Fruit fly (Drosophila melanogaster) whole organism, embryonic: ENCODE results near the gene salr.
A peak's percentile ranks its signal among the peaks of the same experiment; 100 is the strongest.

Source experiments
- Abd-B ChIP-seq: fragments of 200-800 bp; sonication (Bioruptor generic); optimal IDR thresholded peaks from 2 replicates; lab custom pipeline; 2018; ENCODE audit warnings: missing biosample characterization, mild to moderate bottlenecking, missing genetic modification characterization, moderate library complexity
- Ada2b ChIP-seq: fragments of 200-800 bp; sonication (Bioruptor generic); IDR thresholded peaks from 2 replicates; pipeline ENCODE4 v1.3.6; 2022; ENCODE audit warnings: missing biosample characterization, missing genetic modification characterization
- CG10274 ChIP-seq: fragments of 200-800 bp; sonication (Bioruptor generic); optimal IDR thresholded peaks from 3 replicates; lab custom pipeline; 2017; ENCODE audit warnings: missing biosample characterization, mild to moderate bottlenecking, missing genetic modification characterization
- CG10462 ChIP-seq: fragments of 200-800 bp; sonication (Bioruptor generic); optimal IDR thresholded peaks from 2 replicates; lab custom pipeline; 2016; ENCODE audit warnings: missing biosample characterization, missing genetic modification characterization
- CG12219 ChIP-seq: fragments of 200-800 bp; sonication (Bioruptor generic); optimal IDR thresholded peaks from 3 replicates; lab custom pipeline; 2018; ENCODE audit warnings: missing biosample characterization, mild to moderate bottlenecking, missing genetic modification characterization
- CG1233 ChIP-seq: fragments of 200-800 bp; sonication (Bioruptor generic); optimal IDR thresholded peaks from 4 replicates; lab custom pipeline; 2018; ENCODE audit warnings: missing biosample characterization, mild to moderate bottlenecking, missing genetic modification characterization
- CG16813 ChIP-seq: fragments of 200-800 bp; sonication (Bioruptor generic); IDR thresholded peaks from 3 replicates; pipeline ENCODE4 v1.3.6; 2022; ENCODE audit warnings: missing biosample characterization, missing genetic modification characterization; ENCODE audit not compliant: partially characterized antibody
- CG16863 ChIP-seq: fragments of 200-800 bp; sonication (Bioruptor generic); optimal IDR thresholded peaks from 3 replicates; lab custom pipeline; 2016; ENCODE audit warnings: missing biosample characterization, missing genetic modification characterization
- CG17912 ChIP-seq: fragments of 200-800 bp; sonication (Bioruptor generic); optimal IDR thresholded peaks from 2 replicates; lab custom pipeline; 2018; ENCODE audit warnings: missing biosample characterization, mild to moderate bottlenecking, missing genetic modification characterization
- CG18476 ChIP-seq: fragments of 200-800 bp; sonication (Bioruptor generic); optimal IDR thresholded peaks from 2 replicates; lab custom pipeline; 2016; ENCODE audit warnings: missing biosample characterization, mild to moderate bottlenecking, missing genetic modification characterization
- CG32532 ChIP-seq: fragments of 200-800 bp; sonication (Bioruptor generic); IDR thresholded peaks from 2 replicates; pipeline ENCODE4 v1.3.6; 2022; ENCODE audit warnings: missing biosample characterization, missing genetic modification characterization
- CG34422 ChIP-seq: fragments of 200-800 bp; sonication (Bioruptor generic); IDR thresholded peaks from 3 replicates; pipeline ENCODE4 v1.3.6; 2022; ENCODE audit warnings: missing biosample characterization, missing genetic modification characterization
- CG4404 ChIP-seq: fragments of 200-800 bp; sonication (Bioruptor generic); IDR thresholded peaks from 2 replicates; pipeline ENCODE4 v1.3.6; 2022; ENCODE audit warnings: missing biosample characterization, missing genetic modification characterization
- CG6175 ChIP-seq: fragments of 200-800 bp; sonication (Bioruptor generic); IDR thresholded peaks from 3 replicates; pipeline ENCODE4 v1.3.6; 2022; ENCODE audit warnings: missing biosample characterization, missing genetic modification characterization
- CG6813 ChIP-seq: fragments of 200-800 bp; sonication (Bioruptor generic); optimal IDR thresholded peaks from 2 replicates; lab custom pipeline; 2017; ENCODE audit warnings: missing biosample characterization, missing genetic modification characterization, mild to moderate bottlenecking, moderate library complexity, missing genetic modification reagents
- CG7963 ChIP-seq: fragments of 200-800 bp; sonication (Bioruptor generic); IDR thresholded peaks from 3 replicates; pipeline ENCODE4 v1.3.6; 2022; ENCODE audit warnings: missing biosample characterization, missing genetic modification characterization; ENCODE audit not compliant: partially characterized antibody
- CG8290 ChIP-seq, 3 experiments: fragments of 200-800 bp; sonication (Bioruptor generic); optimal IDR thresholded peaks; 2 replicates each; lab custom pipeline; 2016 to 2019; ENCODE audit warnings: missing biosample characterization in 3 of 3, missing genetic modification characterization in 3 of 3, mild to moderate bottlenecking in 2 of 3, moderate library complexity in 1 of 3
- CG8765 ChIP-seq: fragments of 200-800 bp; sonication (Bioruptor generic); IDR thresholded peaks from 2 replicates; pipeline ENCODE4 v1.3.6; 2022; ENCODE audit warnings: missing biosample characterization, missing genetic modification characterization
- CG9797 ChIP-seq: fragments of 200-800 bp; sonication (Bioruptor generic); optimal IDR thresholded peaks from 3 replicates; lab custom pipeline; 2018; ENCODE audit warnings: missing biosample characterization, mild to moderate bottlenecking, missing genetic modification characterization
- CG9932 ChIP-seq: fragments of 200-800 bp; sonication (Bioruptor generic); IDR thresholded peaks from 2 replicates; pipeline ENCODE4 v1.3.6; 2022; ENCODE audit warnings: missing biosample characterization, missing genetic modification characterization
- Dbx ChIP-seq: fragments of 200-800 bp; sonication (Bioruptor generic); IDR thresholded peaks from 3 replicates; pipeline ENCODE4 v1.3.6; 2022; ENCODE audit warnings: missing biosample characterization, missing genetic modification characterization
- E2f2 ChIP-seq: fragments of 200-800 bp; sonication (Bioruptor generic); IDR thresholded peaks from 2 replicates; pipeline ENCODE4 v1.3.6; 2022; ENCODE audit warnings: missing biosample characterization, missing genetic modification characterization
- Ets97D ChIP-seq: fragments of 200-800 bp; sonication (Bioruptor generic); optimal IDR thresholded peaks from 3 replicates; lab custom pipeline; 2016; ENCODE audit warnings: missing biosample characterization, missing genetic modification characterization
- Gsc ChIP-seq: fragments of 200-800 bp; sonication (Bioruptor generic); IDR thresholded peaks from 2 replicates; pipeline ENCODE4 v1.3.6; 2022; ENCODE audit warnings: missing biosample characterization, missing genetic modification characterization
- HHEX ChIP-seq: fragments of 200-800 bp; sonication (Bioruptor generic); optimal IDR thresholded peaks from 3 replicates; lab custom pipeline; 2017; ENCODE audit warnings: missing biosample characterization, mild to moderate bottlenecking, missing genetic modification characterization, missing genetic modification reagents
- HLH4C ChIP-seq: fragments of 200-800 bp; sonication (Bioruptor generic); IDR thresholded peaks from 3 replicates; pipeline ENCODE4 v1.3.6; 2022; ENCODE audit warnings: missing biosample characterization, missing genetic modification characterization; ENCODE audit not compliant: partially characterized antibody
- Hr39 ChIP-seq: fragments of >200 bp; optimal IDR thresholded peaks from 2 replicates; lab custom pipeline; 2017
- Lpt ChIP-seq: fragments of >200 bp; optimal IDR thresholded peaks from 2 replicates; lab custom pipeline; 2018; ENCODE audit warnings: missing biosample characterization, missing genetic modification characterization
- MTF-1 ChIP-seq: fragments of 200-800 bp; sonication (Bioruptor generic); optimal IDR thresholded peaks from 2 replicates; lab custom pipeline; 2018; ENCODE audit warnings: missing biosample characterization, mild to moderate bottlenecking, missing genetic modification characterization, borderline replicate concordance
- Mad ChIP-seq: fragments of 200-800 bp; sonication (Bioruptor generic); optimal IDR thresholded peaks from 2 replicates; lab custom pipeline; 2016; ENCODE audit warnings: missing biosample characterization, missing genetic modification characterization
- Med ChIP-seq: fragments of 200-800 bp; sonication (Bioruptor generic); peaks from one replicate; lab custom pipeline; 2016; ENCODE audit warnings: missing biosample characterization, missing genetic modification characterization, mild to moderate bottlenecking, inconsistent platforms, moderate library complexity
- Nf-YA ChIP-seq: fragments of 200-800 bp; sonication (Bioruptor generic); IDR thresholded peaks from 2 replicates; pipeline ENCODE4 v1.3.6; 2022; ENCODE audit warnings: missing biosample characterization, missing genetic modification characterization
- Nf-YB ChIP-seq: fragments of 200-800 bp; sonication (Bioruptor generic); optimal IDR thresholded peaks from 3 replicates; lab custom pipeline; 2019; ENCODE audit warnings: missing biosample characterization, mild to moderate bottlenecking, missing genetic modification characterization, moderate library complexity
- Poxn ChIP-seq: fragments of 200-800 bp; sonication (Bioruptor generic); IDR thresholded peaks from 2 replicates; pipeline ENCODE4 v1.3.6; 2022; ENCODE audit warnings: missing biosample characterization, missing genetic modification characterization
- Rx ChIP-seq: fragments of 200-800 bp; sonication (Bioruptor generic); IDR thresholded peaks from 2 replicates; pipeline ENCODE4 v1.3.6; 2022; ENCODE audit warnings: missing biosample characterization, missing genetic modification characterization
- Sin3A ChIP-seq: fragments of >200 bp; optimal IDR thresholded peaks from 2 replicates; lab custom pipeline; 2018
- Vsx1 ChIP-seq: fragments of 200-800 bp; sonication (Bioruptor generic); optimal IDR thresholded peaks from 2 replicates; lab custom pipeline; 2017; ENCODE audit warnings: missing biosample characterization, mild to moderate bottlenecking, missing genetic modification characterization, missing genetic modification reagents
- bab2 ChIP-seq: fragments of 200-800 bp; sonication (Bioruptor generic); optimal IDR thresholded peaks from 2 replicates; lab custom pipeline; 2016; ENCODE audit warnings: missing biosample characterization, missing genetic modification characterization
- caup ChIP-seq: fragments of 200-800 bp; sonication (Bioruptor generic); optimal IDR thresholded peaks from 3 replicates; lab custom pipeline; 2017; ENCODE audit warnings: missing biosample characterization, mild to moderate bottlenecking, missing genetic modification characterization, moderate library complexity; ENCODE audit not compliant: severe bottlenecking
- da ChIP-seq: fragments of 200-800 bp; sonication (Bioruptor generic); optimal IDR thresholded peaks from 2 replicates; lab custom pipeline; 2016; ENCODE audit warnings: missing biosample characterization, missing genetic modification characterization
- dimm ChIP-seq: fragments of 200-800 bp; sonication (Bioruptor generic); IDR thresholded peaks from 2 replicates; pipeline ENCODE4 v1.3.6; 2022; ENCODE audit warnings: missing biosample characterization, missing genetic modification characterization
- disco-r ChIP-seq: fragments of 200-800 bp; sonication (Bioruptor generic); optimal IDR thresholded peaks from 2 replicates; lab custom pipeline; 2016; ENCODE audit warnings: missing biosample characterization, missing genetic modification characterization
- en ChIP-seq: fragments of 200-800 bp; sonication (Bioruptor generic); optimal IDR thresholded peaks from 2 replicates; lab custom pipeline; 2016; ENCODE audit warnings: missing biosample characterization, missing genetic modification characterization
- p53 ChIP-seq: fragments of 200-800 bp; sonication (Bioruptor generic); optimal IDR thresholded peaks from 2 replicates; lab custom pipeline; 2016; ENCODE audit warnings: missing biosample characterization, missing genetic modification characterization
- run ChIP-seq: fragments of 200-800 bp; sonication (Bioruptor generic); optimal IDR thresholded peaks from 3 replicates; lab custom pipeline; 2018; ENCODE audit warnings: missing biosample characterization, mild to moderate bottlenecking, missing genetic modification characterization
- sc ChIP-seq, 3 experiments: fragments of >200 bp in 2 of 3; fragments of 200-800 bp in 1 of 3; sonication (Bioruptor generic) in 1 of 3; optimal IDR thresholded peaks; 2 replicates in 2 of 3; 3 replicates in 1 of 3; lab custom pipeline; 2017; ENCODE audit warnings: mild to moderate bottlenecking in 1 of 3, missing biosample characterization in 1 of 3, missing genetic modification characterization in 1 of 3, missing genetic modification reagents in 1 of 3
- sd ChIP-seq: fragments of 200-800 bp; sonication (Bioruptor generic); optimal IDR thresholded peaks from 3 replicates; lab custom pipeline; 2018; ENCODE audit warnings: missing biosample characterization, mild to moderate bottlenecking, missing genetic modification characterization, moderate library complexity
- sens ChIP-seq: fragments of 200-800 bp; sonication (Bioruptor generic); peaks from one replicate; lab custom pipeline; 2016; ENCODE audit warnings: missing biosample characterization, missing genetic modification characterization
- slp2 ChIP-seq: fragments of 200-800 bp; sonication (Bioruptor generic); optimal IDR thresholded peaks from 2 replicates; lab custom pipeline; 2016; ENCODE audit warnings: missing biosample characterization, missing genetic modification characterization
- stc ChIP-seq: fragments of 200-800 bp; sonication (Bioruptor generic); IDR thresholded peaks from 2 replicates; pipeline ENCODE4 v1.3.6; 2022; ENCODE audit warnings: missing biosample characterization, missing genetic modification characterization
- twi ChIP-seq: fragments of 200-800 bp; optimal IDR thresholded peaks from 2 replicates; lab custom pipeline; 2019; ENCODE audit warnings: missing biosample characterization, mild to moderate bottlenecking, missing genetic modification characterization, moderate library complexity
- wor ChIP-seq: fragments of 200-800 bp; sonication (Bioruptor generic); IDR thresholded peaks from 2 replicates; pipeline ENCODE4 v1.3.6; 2022; ENCODE audit warnings: missing biosample characterization, missing genetic modification characterization

salr gene

dm6 chr2L:11326373-11326772 lies 32.3 kb upstream of the salr start (continued):
- TF ChIP-seq CG9932 (no peak), Nf-YA (GFP tag; lab: Robert Waterston, UW) (no peak), E2f2 (no peak), slp2 (GFP tag; lab: Kevin White, UChicago) (no peak), sd (tag; lab: Kevin White, UChicago) (no peak), Hr39 (lab: Kevin White, UChicago) (no peak), CG7963 (GFP tag; lab: Robert Waterston, UW) (no peak), disco-r (GFP tag; lab: Kevin White, UChicago) (no peak), CG6175 (no peak), CG9797 (no peak), HLH4C (GFP tag; lab: Robert Waterston, UW) (no peak), sc (optimal IDR thresholded peaks at IDR 0.05; lab: Kevin White, UChicago) (no peak), sc (GFP tag; optimal IDR thresholded peaks at IDR 0.05; lab: Kevin White, UChicago) (no peak), Dbx (GFP tag; lab: Robert Waterston, UW) (no peak), Ets97D (GFP tag; lab: Kevin White, UChicago) (no peak), da (GFP tag; lab: Kevin White, UChicago) (no peak), run (tag; lab: Kevin White, UChicago) (no peak), wor (no peak), Nf-YB (GFP tag; lab: Kevin White, UChicago) (no peak), Lpt (GFP tag; lab: Kevin White, UChicago) (no peak), Med (GFP tag; lab: Kevin White, UChicago) (peak; percentile 24), CG8290 (GFP tag; optimal IDR thresholded peaks at IDR 0.05; lab: Kevin White, UChicago) (no peak), CG8290 (tag; optimal IDR thresholded peaks at IDR 0.05; lab: Kevin White, UChicago) (no peak), Sin3A (no peak), Rx (GFP tag; lab: Robert Waterston, UW) (peak; percentile 42; the same call in 1 of the 2 replicates), CG12219 (no peak), CG10274 (GFP tag; lab: Kevin White, UChicago) (no peak), sens (GFP tag; lab: Kevin White, UChicago) (peak; percentile 94), CG4404 (GFP tag; lab: Robert Waterston, UW) (peak; percentile 53), Mad (GFP tag; lab: Kevin White, UChicago) (no peak), CG18476 (no peak), CG34422 (GFP tag; lab: Robert Waterston, UW) (0 out of 3 replicates have a peak, but pooled peaks have one; percentile 15), CG10462 (GFP tag; lab: Kevin White, UChicago) (no peak), CG17912 (GFP tag; lab: Kevin White, UChicago) (no peak), CG16813 (GFP tag; lab: Robert Waterston, UW) (no peak), twi (tag; lab: Kevin White, UChicago) (no peak), stc (GFP tag; lab: Robert Waterston, UW) (no peak), CG16863 (GFP tag; lab: Kevin White, UChicago) (no peak), CG6813 (no peak), CG32532 (no peak), MTF-1 (GFP tag; lab: Kevin White, UChicago) (no peak), caup (no peak), Poxn (GFP tag; lab: Robert Waterston, UW) (no peak), Vsx1 (GFP tag; lab: Kevin White, UChicago) (no peak), CG1233 (GFP tag; lab: Kevin White, UChicago) (no peak), Abd-B (GFP tag; lab: Kevin White, UChicago) (no peak), Ada2b (GFP tag; lab: Robert Waterston, UW) (no peak), CG8765 (peak; percentile 65), HHEX (GFP tag; lab: Kevin White, UChicago) (no peak), dimm (GFP tag; lab: Robert Waterston, UW) (no peak), bab2 (GFP tag; lab: Kevin White, UChicago) (no peak), en (GFP tag; lab: Kevin White, UChicago) (no peak), Gsc (GFP tag; lab: Robert Waterston, UW) (peak; percentile 6; the same call in 1 of the 2 replicates), p53 (no peak)
